Worm (Caenorhabditis elegans) whole organism, L4 larva: Measurements from ENCODE around the gene T19C3.6.

Experiments
- F10B5.3 ChIP-seq: sonication (generic microtip); optimal IDR thresholded peaks from 2 replicates; lab custom pipeline; 2016; ENCODE audit warnings: mild to moderate bottlenecking, missing genetic modification characterization, missing compliant biosample characterization
- F26F4.8 ChIP-seq: fragments of 200-800 bp; sonication (Bioruptor generic); conservative IDR thresholded peaks from 2 replicates; pipeline ENCODE4 v1.3.6; 2022; ENCODE audit warnings: missing genetic modification characterization, missing compliant biosample characterization
- T26A8.4 ChIP-seq: fragments of 200-800 bp; sonication (Bioruptor generic); IDR thresholded peaks from 2 replicates; pipeline ENCODE4 v1.3.6; 2022; ENCODE audit warnings: missing genetic modification characterization, missing compliant biosample characterization
- Y105C5A.15 ChIP-seq: fragments of 200-800 bp; sonication (Bioruptor generic); IDR thresholded peaks from 2 replicates; pipeline ENCODE4 v1.3.6; 2022; ENCODE audit warnings: missing genetic modification characterization, missing compliant biosample characterization
- Y5F2A.4 ChIP-seq: fragments of 200-800 bp; sonication (Bioruptor generic); optimal IDR thresholded peaks from 2 replicates; lab custom pipeline; 2018; ENCODE audit warnings: mild to moderate bottlenecking, missing genetic modification characterization, missing compliant biosample characterization
- aly-2 ChIP-seq: sonication (generic microtip); optimal IDR thresholded peaks from 2 replicates; lab custom pipeline; 2018; ENCODE audit warnings: missing biosample characterization, missing genetic modification characterization
- ama-1 ChIP-seq: fragments of 150-350 bp; optimal IDR thresholded peaks from 2 replicates; lab custom pipeline; 2014; ENCODE audit warnings: inconsistent platforms, mixed read lengths
- arid-1 ChIP-seq: fragments of 200-800 bp; sonication (Bioruptor generic); conservative IDR thresholded peaks from 2 replicates; pipeline ENCODE4 v1.3.6; 2022; ENCODE audit warnings: missing genetic modification reagents, missing genetic modification characterization, missing compliant biosample characterization
- attf-4 ChIP-seq: sonication (generic microtip); optimal IDR thresholded peaks from 3 replicates; lab custom pipeline; 2017; ENCODE audit warnings: missing biosample characterization, missing genetic modification characterization
- ceh-32 ChIP-seq: sonication (generic microtip); optimal IDR thresholded peaks from 2 replicates; lab custom pipeline; 2016; ENCODE audit warnings: mild to moderate bottlenecking, missing genetic modification characterization, missing compliant biosample characterization; ENCODE audit not compliant: poor library complexity
- ces-1 ChIP-seq: fragments of 150-350 bp; sonication (generic microtip); optimal IDR thresholded peaks from 4 replicates; lab custom pipeline; 2014; ENCODE audit warnings: missing biosample characterization, missing genetic modification reagents, missing genetic modification characterization
- ctbp-1 ChIP-seq: fragments of 200-800 bp; sonication (Bioruptor generic); IDR thresholded peaks from 2 replicates; pipeline ENCODE4 v1.3.6; 2022; ENCODE audit warnings: missing genetic modification reagents, missing genetic modification characterization, missing compliant biosample characterization
- daf-12 ChIP-seq: fragments of 150-350 bp; optimal IDR thresholded peaks from 2 replicates; lab custom pipeline; 2014; ENCODE audit warnings: missing biosample characterization, missing genetic modification reagents, missing genetic modification characterization
- daf-8 ChIP-seq: fragments of 200-800 bp; sonication (Bioruptor generic); IDR thresholded peaks from 2 replicates; pipeline ENCODE4 v1.3.6; 2022; ENCODE audit warnings: missing genetic modification characterization, missing compliant biosample characterization
- dmd-9 ChIP-seq: fragments of 200-800 bp; sonication (Bioruptor generic); IDR thresholded peaks from 2 replicates; pipeline ENCODE4 v1.3.6; 2022; ENCODE audit warnings: missing genetic modification reagents, missing genetic modification characterization, missing compliant biosample characterization
- egl-27 ChIP-seq: sonication (generic microtip); optimal IDR thresholded peaks from 3 replicates; lab custom pipeline; 2017; ENCODE audit warnings: missing biosample characterization, missing genetic modification reagents, missing genetic modification characterization
- egl-43 ChIP-seq: fragments of 200-800 bp; sonication (Bioruptor generic); IDR thresholded peaks from 2 replicates; pipeline ENCODE4 v1.3.6; 2022; ENCODE audit warnings: missing genetic modification reagents, missing genetic modification characterization, missing compliant biosample characterization
- fkh-10 ChIP-seq: fragments of 150-350 bp; optimal IDR thresholded peaks from 2 replicates; lab custom pipeline; 2014; ENCODE audit warnings: missing biosample characterization, missing genetic modification reagents, missing genetic modification characterization
- fos-1 ChIP-seq: fragments of 150-350 bp; optimal IDR thresholded peaks from 2 replicates; lab custom pipeline; 2014; ENCODE audit warnings: missing biosample characterization, missing genetic modification characterization
- gei-8 ChIP-seq: fragments of 200-800 bp; sonication (Bioruptor generic); optimal IDR thresholded peaks from 2 replicates; lab custom pipeline; 2018; ENCODE audit warnings: mild to moderate bottlenecking, missing genetic modification characterization, missing compliant biosample characterization
- hlh-11 ChIP-seq: fragments of 200-800 bp; sonication (Bioruptor generic); optimal IDR thresholded peaks from 2 replicates; lab custom pipeline; 2018; ENCODE audit warnings: mild to moderate bottlenecking, missing genetic modification characterization, missing compliant biosample characterization
- jun-1 ChIP-seq: fragments of 150-350 bp; optimal IDR thresholded peaks from 2 replicates; lab custom pipeline; 2014; ENCODE audit warnings: missing biosample characterization, missing genetic modification reagents, missing genetic modification characterization
- lin-1 ChIP-seq: fragments of 200-800 bp; sonication (Bioruptor generic); IDR thresholded peaks from 2 replicates; pipeline ENCODE4 v1.3.6; 2022; ENCODE audit warnings: missing genetic modification reagents, missing genetic modification characterization, missing compliant biosample characterization
- lin-38 ChIP-seq: fragments of 200-800 bp; sonication (Bioruptor generic); IDR thresholded peaks from 2 replicates; pipeline ENCODE4 v1.3.6; 2022; ENCODE audit warnings: missing genetic modification reagents, missing genetic modification characterization, missing compliant biosample characterization
- lin-39 ChIP-seq: fragments of 150-350 bp; optimal IDR thresholded peaks from 2 replicates; lab custom pipeline; 2014; ENCODE audit warnings: missing biosample characterization, missing genetic modification reagents, missing genetic modification characterization
- mdl-1 ChIP-seq, 2 experiments: fragments of 150-350 bp in 1 of 2; sonication (generic microtip) in 1 of 2; optimal IDR thresholded peaks; 2 replicates each; lab custom pipeline; 2014 to 2017; ENCODE audit warnings: missing biosample characterization in 2 of 2, missing genetic modification characterization in 2 of 2
- mes-2 ChIP-seq: sonication (generic microtip); optimal IDR thresholded peaks from 2 replicates; lab custom pipeline; 2016; ENCODE audit warnings: missing genotype, mild to moderate bottlenecking, missing genetic modification characterization, missing compliant biosample characterization; ENCODE audit not compliant: poor library complexity, severe bottlenecking
- mxl-2 ChIP-seq: fragments of 200-800 bp; sonication (Bioruptor generic); conservative IDR thresholded peaks from 2 replicates; pipeline ENCODE4 v1.3.6; 2022; ENCODE audit warnings: missing genetic modification reagents, missing genetic modification characterization, missing compliant biosample characterization
- mxl-3 ChIP-seq: fragments of 200-800 bp; sonication (Bioruptor generic); optimal IDR thresholded peaks from 2 replicates; lab custom pipeline; 2018; ENCODE audit warnings: mild to moderate bottlenecking, missing genetic modification characterization, missing compliant biosample characterization
- nhr-10 ChIP-seq: fragments of 150-350 bp; optimal IDR thresholded peaks from 2 replicates; lab custom pipeline; 2014; ENCODE audit warnings: missing biosample characterization, missing genetic modification characterization
- nhr-102 ChIP-seq: sonication (generic microtip); optimal IDR thresholded peaks from 2 replicates; lab custom pipeline; 2016; ENCODE audit warnings: mild to moderate bottlenecking, missing genetic modification characterization, moderate library complexity, missing compliant biosample characterization
- nhr-237 ChIP-seq: sonication (generic microtip); optimal IDR thresholded peaks from 2 replicates; lab custom pipeline; 2017; ENCODE audit warnings: missing biosample characterization, missing genetic modification characterization
- nhr-25 ChIP-seq: sonication (generic microtip); optimal IDR thresholded peaks from 2 replicates; lab custom pipeline; 2017; ENCODE audit warnings: missing genetic modification characterization, mild to moderate bottlenecking, missing compliant biosample characterization, antibody characterized with exemption, moderate library complexity, borderline replicate concordance; ENCODE audit not compliant: insufficient read depth
- nhr-41 ChIP-seq: fragments of 200-800 bp; sonication (Bioruptor generic); IDR thresholded peaks from 2 replicates; pipeline ENCODE4 v1.3.6; 2022; ENCODE audit warnings: missing genetic modification reagents, missing genetic modification characterization, missing compliant biosample characterization
- nhr-6 ChIP-seq: fragments of 150-350 bp; optimal IDR thresholded peaks from 2 replicates; lab custom pipeline; 2014; ENCODE audit warnings: missing biosample characterization, missing genetic modification characterization
- nhr-76 ChIP-seq: fragments of 150-350 bp; optimal IDR thresholded peaks from 2 replicates; lab custom pipeline; 2014; ENCODE audit warnings: missing biosample characterization, missing genetic modification characterization
- nhr-77 ChIP-seq: fragments of 150-350 bp; optimal IDR thresholded peaks from 2 replicates; lab custom pipeline; 2014; ENCODE audit warnings: missing biosample characterization, missing genetic modification characterization
- php-3 ChIP-seq: fragments of 200-800 bp; sonication (Bioruptor generic); IDR thresholded peaks from 2 replicates; pipeline ENCODE4 v1.3.6; 2022; ENCODE audit warnings: missing genetic modification reagents, missing genetic modification characterization, missing compliant biosample characterization
- pqm-1 ChIP-seq: sonication (generic microtip); optimal IDR thresholded peaks from 2 replicates; lab custom pipeline; 2017; ENCODE audit warnings: missing biosample characterization, missing genetic modification characterization
- rbr-2 ChIP-seq: sonication (generic microtip); optimal IDR thresholded peaks from 2 replicates; lab custom pipeline; 2016; ENCODE audit warnings: missing genotype, missing genetic modification characterization, missing compliant biosample characterization
- sdz-12 ChIP-seq: fragments of 200-800 bp; sonication (Bioruptor generic); optimal IDR thresholded peaks from 2 replicates; lab custom pipeline; 2018; ENCODE audit warnings: mild to moderate bottlenecking, missing genetic modification characterization, missing compliant biosample characterization
- set-16 ChIP-seq: fragments of 200-800 bp; sonication (Bioruptor generic); IDR thresholded peaks from 2 replicates; pipeline ENCODE4 v1.3.6; 2022; ENCODE audit warnings: missing genetic modification reagents, missing genetic modification characterization, missing compliant biosample characterization
- skn-1 ChIP-seq: fragments of 150-350 bp; optimal IDR thresholded peaks from 2 replicates; lab custom pipeline; 2014; ENCODE audit warnings: missing biosample characterization, missing genetic modification characterization
- snpc-1.2 ChIP-seq: fragments of 200-800 bp; sonication (Bioruptor generic); IDR thresholded peaks from 2 replicates; pipeline ENCODE4 v1.3.6; 2022; ENCODE audit warnings: missing genetic modification reagents, missing genetic modification characterization, missing compliant biosample characterization
- snpc-4 ChIP-seq: fragments of 150-350 bp; optimal IDR thresholded peaks from 2 replicates; lab custom pipeline; 2014; ENCODE audit warnings: missing biosample characterization, missing genetic modification characterization
- tag-97 ChIP-seq: fragments of 200-800 bp; sonication (Bioruptor generic); IDR thresholded peaks from 2 replicates; pipeline ENCODE4 v1.3.6; 2022; ENCODE audit warnings: missing genetic modification characterization, missing compliant biosample characterization
- tra-1 ChIP-seq: fragments of 200-800 bp; sonication (Bioruptor generic); IDR thresholded peaks from 2 replicates; pipeline ENCODE4 v1.3.6; 2022; ENCODE audit warnings: missing genetic modification reagents, missing genetic modification characterization, missing compliant biosample characterization
- unc-130 ChIP-seq: sonication (generic microtip); optimal IDR thresholded peaks from 2 replicates; lab custom pipeline; 2016; ENCODE audit warnings: missing genetic modification reagents, missing genetic modification characterization, missing compliant biosample characterization
- unc-62 ChIP-seq, 3 experiments: fragments of 150-350 bp in 1 of 3; sonication (generic microtip); optimal IDR thresholded peaks in 2 of 3; peaks in 1 of 3; 1 replicate in 1 of 3; 2 replicates in 2 of 3; lab custom pipeline; 2014 to 2017; ENCODE audit warnings: missing biosample characterization in 3 of 3, missing genetic modification characterization in 3 of 3, missing genetic modification reagents in 3 of 3, missing genotype in 1 of 3
- zfp-2 ChIP-seq: sonication (generic microtip); optimal IDR thresholded peaks from 2 replicates; lab custom pipeline; 2016; ENCODE audit warnings: mild to moderate bottlenecking, missing genetic modification characterization, missing compliant biosample characterization
- zip-11 ChIP-seq: fragments of 200-800 bp; sonication (Bioruptor generic); IDR thresholded peaks from 2 replicates; pipeline ENCODE4 v1.3.6; 2022; ENCODE audit warnings: missing genetic modification characterization, missing compliant biosample characterization
- zip-2 ChIP-seq: fragments of 150-350 bp; optimal IDR thresholded peaks from 2 replicates; lab custom pipeline; 2014; ENCODE audit warnings: missing biosample characterization, missing genetic modification characterization

T19C3.6 gene

ce11 chrIII:640198-640803, 9.0 kb upstream of the T19C3.6 start, which contains the start of the genes tag-266 and tag-267 (continued):
- TF ChIP-seq F10B5.3 (tag; lab: Kevin White, UChicago), result no peak
- TF ChIP-seq hlh-11 (tag; lab: Kevin White, UChicago), result peak; percentile 36
- no peak for TF ChIP-seq ctbp-1 (GFP tag; lab: Robert Waterston, UW)
- no peak for TF ChIP-seq ama-1 (lab: Kevin White, UChicago)
- TF ChIP-seq Y105C5A.15 (GFP tag; lab: Robert Waterston, UW), result no peak
- TF ChIP-seq daf-8, result no peak
- no peak for TF ChIP-seq arid-1
- no peak for TF ChIP-seq mxl-3 (GFP tag; lab: Kevin White, UChicago)
- TF ChIP-seq mxl-2 (GFP tag; lab: Robert Waterston, UW), result no peak
- TF ChIP-seq nhr-102 (tag; lab: Kevin White, UChicago), result no peak
- no peak for TF ChIP-seq fos-1 (tag; lab: Kevin White, UChicago)
- TF ChIP-seq aly-2 (tag; lab: Kevin White, UChicago), result no peak
- TF ChIP-seq Y5F2A.4 (GFP tag; lab: Kevin White, UChicago), result no peak
- no peak for TF ChIP-seq nhr-41
- no peak for TF ChIP-seq php-3 (GFP tag; lab: Robert Waterston, UW)
- TF ChIP-seq daf-12 (tag; lab: Kevin White, UChicago), result no peak
- no peak for TF ChIP-seq nhr-237 (tag; lab: Kevin White, UChicago)
- no peak for TF ChIP-seq ceh-32
- no peak for TF ChIP-seq nhr-25 (tag; lab: Kevin White, UChicago)
- no peak for TF ChIP-seq nhr-76 (tag; lab: Kevin White, UChicago)
- TF ChIP-seq tra-1, result no peak
- TF ChIP-seq T26A8.4 (GFP tag; lab: Robert Waterston, UW), result no peak
- peak in 1 of 2 experiments; percentile 27 for TF ChIP-seq mdl-1 (tag; optimal IDR thresholded peaks at IDR 0.05; lab: Kevin White, UChicago)
- TF ChIP-seq egl-27 (tag; lab: Kevin White, UChicago), result no peak
- no peak for TF ChIP-seq egl-43
- TF ChIP-seq pqm-1 (tag; lab: Kevin White, UChicago), result no peak
- no peak for TF ChIP-seq skn-1
- TF ChIP-seq lin-39 (tag; lab: Kevin White, UChicago), result no peak
- TF ChIP-seq unc-130, result peak; percentile 94
- TF ChIP-seq sdz-12, result no peak
- no peak for TF ChIP-seq unc-62 (GFP tag; optimal IDR thresholded peaks at IDR 0.05 in 1 of 2; lab: Kevin White, UChicago)
- TF ChIP-seq unc-62 (tag; optimal IDR thresholded peaks at IDR 0.05; lab: Kevin White, UChicago), result no peak
- TF ChIP-seq zip-2 (tag; lab: Kevin White, UChicago), result no peak
- no peak for TF ChIP-seq snpc-1.2 (GFP tag; lab: Robert Waterston, UW)
- TF ChIP-seq F26F4.8 (GFP tag; lab: Robert Waterston, UW), result no peak
- peak; percentile 1 for TF ChIP-seq nhr-6 (tag; lab: Kevin White, UChicago)
- peak; percentile 87 for TF ChIP-seq mes-2
- no peak for TF ChIP-seq nhr-10 (tag; lab: Kevin White, UChicago)
- peak; percentile 91 for TF ChIP-seq nhr-77 (tag; lab: Kevin White, UChicago)
- peak; percentile 76 for TF ChIP-seq rbr-2 (tag; lab: Kevin White, UChicago)
- no peak for TF ChIP-seq dmd-9
- peak; percentile 62 for TF ChIP-seq fkh-10 (GFP tag; lab: Kevin White, UChicago)
- peak; percentile 97 for TF ChIP-seq lin-38 (GFP tag; lab: Robert Waterston, UW)
- no peak for TF ChIP-seq gei-8 (GFP tag; lab: Kevin White, UChicago)
- no peak for TF ChIP-seq lin-1
- TF ChIP-seq set-16 (GFP tag; lab: Robert Waterston, UW), result no peak
- TF ChIP-seq tag-97, result no peak
- TF ChIP-seq jun-1 (tag; lab: Kevin White, UChicago), result no peak
- no peak for TF ChIP-seq zip-11
- TF ChIP-seq attf-4 (tag; lab: Kevin White, UChicago), result no peak
- TF ChIP-seq ces-1 (GFP tag; lab: Kevin White, UChicago), result no peak
- no peak for TF ChIP-seq zfp-2 (tag; lab: Kevin White, UChicago)
- TF ChIP-seq snpc-4 (tag; lab: Kevin White, UChicago), result no peak
